Fruit fly (Drosophila melanogaster) whole organism, adult: ENCODE measurements around the gene CG43902.

ENCODE experiments used
- CG11617 ChIP-seq: fragments of 200-800 bp; sonication (Bioruptor generic); optimal IDR thresholded peaks from 2 replicates; lab custom pipeline; 2017; ENCODE audit warnings: mild to moderate bottlenecking, missing biosample characterization, missing genetic modification reagents, missing genetic modification characterization
- CG12768 ChIP-seq: fragments of 200-800 bp; sonication (Bioruptor generic); optimal IDR thresholded peaks from 2 replicates; lab custom pipeline; 2017; ENCODE audit warnings: missing biosample characterization, missing genetic modification characterization, mild to moderate bottlenecking, moderate library complexity, missing genetic modification reagents
- CG14711 ChIP-seq: fragments of 200-800 bp; sonication (Bioruptor generic); optimal IDR thresholded peaks from 2 replicates; lab custom pipeline; 2018; ENCODE audit warnings: missing biosample characterization, mild to moderate bottlenecking, missing genetic modification characterization, moderate library complexity
- CG1620 ChIP-seq: fragments of 200-800 bp; sonication (Bioruptor generic); optimal IDR thresholded peaks from 2 replicates; lab custom pipeline; 2016; ENCODE audit warnings: missing biosample characterization, missing genetic modification characterization
- CG33017 ChIP-seq: fragments of 200-800 bp; sonication (Bioruptor generic); optimal IDR thresholded peaks from 2 replicates; lab custom pipeline; 2018; ENCODE audit warnings: missing biosample characterization, mild to moderate bottlenecking, missing genetic modification characterization, moderate library complexity
- CG5204 ChIP-seq: fragments of 200-800 bp; sonication (Bioruptor generic); optimal IDR thresholded peaks from 2 replicates; lab custom pipeline; 2016; ENCODE audit warnings: missing biosample characterization, missing genetic modification characterization
- CG7045 ChIP-seq: fragments of 200-800 bp; sonication (Bioruptor generic); optimal IDR thresholded peaks from 2 replicates; lab custom pipeline; 2017; ENCODE audit warnings: missing biosample characterization, mild to moderate bottlenecking, missing genetic modification characterization
- CG7101 ChIP-seq: fragments of 200-800 bp; sonication (Bioruptor generic); optimal IDR thresholded peaks from 2 replicates; lab custom pipeline; 2018; ENCODE audit warnings: missing biosample characterization, mild to moderate bottlenecking, missing genetic modification characterization, moderate library complexity
- Clk ChIP-seq: fragments of 200-800 bp; sonication (Bioruptor generic); optimal IDR thresholded peaks from 2 replicates; lab custom pipeline; 2017; ENCODE audit warnings: missing biosample characterization, missing genetic modification characterization
- Crg-1 ChIP-seq: fragments of 200-800 bp; sonication (Bioruptor generic); optimal IDR thresholded peaks from 2 replicates; lab custom pipeline; 2016; ENCODE audit warnings: missing biosample characterization, missing genetic modification characterization
- Hr96 ChIP-seq: fragments of 200-800 bp; sonication (Bioruptor generic); optimal IDR thresholded peaks from 2 replicates; lab custom pipeline; 2016; ENCODE audit warnings: missing biosample characterization, missing genetic modification characterization
- Mnt ChIP-seq: fragments of 200-800 bp; sonication (Bioruptor generic); optimal IDR thresholded peaks from 2 replicates; lab custom pipeline; 2016; ENCODE audit warnings: missing biosample characterization, mild to moderate bottlenecking, missing genetic modification characterization
- bab1 ChIP-seq: fragments of 200-800 bp; sonication (Bioruptor generic); optimal IDR thresholded peaks from 3 replicates; lab custom pipeline; 2019; ENCODE audit warnings: missing biosample characterization, mild to moderate bottlenecking, missing genetic modification characterization, moderate library complexity
- cic ChIP-seq: fragments of 200-800 bp; sonication (Bioruptor generic); optimal IDR thresholded peaks from 2 replicates; lab custom pipeline; 2017; ENCODE audit warnings: missing biosample characterization, mild to moderate bottlenecking, missing genetic modification characterization, moderate library complexity
- cnc ChIP-seq, 2 experiments: fragments of >200 bp; optimal IDR thresholded peaks; 2 replicates each; lab custom pipeline; 2017
- kay ChIP-seq: fragments of 200-800 bp; sonication (Bioruptor generic); peaks from one replicate; lab custom pipeline; 2016; ENCODE audit warnings: missing biosample characterization, missing genetic modification characterization, borderline replicate concordance
- ovo ChIP-seq: fragments of 200-800 bp; sonication (Bioruptor generic); optimal IDR thresholded peaks from 2 replicates; lab custom pipeline; 2016; ENCODE audit warnings: missing biosample characterization, missing genetic modification characterization
- pad ChIP-seq: fragments of 200-800 bp; sonication (Bioruptor generic); optimal IDR thresholded peaks from 3 replicates; lab custom pipeline; 2017; ENCODE audit warnings: missing biosample characterization, missing genetic modification characterization, mild to moderate bottlenecking, moderate library complexity, missing genetic modification reagents
- tj ChIP-seq: fragments of 200-800 bp; sonication (Bioruptor generic); optimal IDR thresholded peaks from 3 replicates; lab custom pipeline; 2017; ENCODE audit warnings: missing biosample characterization, mild to moderate bottlenecking, missing genetic modification characterization, moderate library complexity
- toe ChIP-seq: fragments of 200-800 bp; sonication (Bioruptor generic); optimal IDR thresholded peaks from 2 replicates; lab custom pipeline; 2016; ENCODE audit warnings: missing biosample characterization, missing genetic modification characterization

Gene CG43902

DNA sequence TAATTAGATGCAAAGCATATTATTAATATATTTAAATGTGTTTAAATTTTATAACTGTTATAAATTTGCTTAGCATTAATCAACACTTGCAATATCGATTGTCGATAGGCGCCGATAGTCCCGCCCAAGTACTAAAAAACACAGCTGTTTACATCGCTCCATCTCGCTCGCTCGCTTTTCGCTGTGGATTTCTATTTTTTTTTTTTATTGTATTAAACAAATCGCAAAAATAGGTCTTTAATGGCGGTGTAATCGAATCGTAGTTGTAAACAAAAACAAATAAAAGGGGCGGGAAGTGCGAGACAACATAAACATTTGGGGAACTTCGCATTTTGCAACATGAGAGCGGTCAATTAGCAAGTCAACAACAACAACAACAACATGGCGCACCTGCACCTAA lies 61.7 kb downstream of the CG43902 start, which contains the start of gene CG34408:
CG34408 (plus strand) TSS at position 156 of the 400 bp plus-strand sequence.
- TF ChIP-seq CG11617 (GFP tag; lab: Kevin White, UChicago): peak; percentile 1
- TF ChIP-seq CG33017: no peak
- TF ChIP-seq kay: no peak
- TF ChIP-seq CG7101 (tag; lab: Kevin White, UChicago): peak; percentile 22
- TF ChIP-seq tj: peak; percentile 6
- TF ChIP-seq bab1 (GFP tag; lab: Kevin White, UChicago): peak; percentile 15
- peak; percentile 0 for TF ChIP-seq Mnt (GFP tag; lab: Kevin White, UChicago)
- TF ChIP-seq pad (GFP tag; lab: Kevin White, UChicago): peak; percentile 22
- TF ChIP-seq CG14711 (tag; lab: Kevin White, UChicago): peak; percentile 16
- no peak for TF ChIP-seq CG5204 (GFP tag; lab: Kevin White, UChicago)

DNA sequence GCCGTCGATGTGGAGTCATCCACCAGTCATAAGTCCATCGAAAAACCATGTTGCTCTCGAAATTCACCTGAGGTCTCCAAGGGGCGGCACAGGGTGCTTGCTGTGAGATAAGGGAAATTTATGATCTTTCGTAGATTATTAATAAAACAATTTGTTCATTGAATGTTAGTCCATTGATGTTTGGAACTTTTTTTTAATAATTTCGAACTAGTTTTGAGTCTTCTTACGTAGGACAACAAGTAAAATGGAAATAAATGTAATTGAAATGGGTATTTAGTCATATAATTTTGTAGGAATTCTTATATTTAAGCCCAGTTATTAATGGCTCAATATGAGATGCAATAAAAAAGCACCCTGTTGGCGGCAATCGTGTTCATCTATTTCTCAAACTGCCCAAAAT lies 74.3 kb downstream of the CG43902 start:
- TF ChIP-seq CG7101 (tag; lab: Kevin White, UChicago): no peak
- no peak for TF ChIP-seq Hr96 (GFP tag; lab: Kevin White, UChicago)
- no peak for TF ChIP-seq bab1 (GFP tag; lab: Kevin White, UChicago)
- TF ChIP-seq Mnt (GFP tag; lab: Kevin White, UChicago): no peak

DNA sequence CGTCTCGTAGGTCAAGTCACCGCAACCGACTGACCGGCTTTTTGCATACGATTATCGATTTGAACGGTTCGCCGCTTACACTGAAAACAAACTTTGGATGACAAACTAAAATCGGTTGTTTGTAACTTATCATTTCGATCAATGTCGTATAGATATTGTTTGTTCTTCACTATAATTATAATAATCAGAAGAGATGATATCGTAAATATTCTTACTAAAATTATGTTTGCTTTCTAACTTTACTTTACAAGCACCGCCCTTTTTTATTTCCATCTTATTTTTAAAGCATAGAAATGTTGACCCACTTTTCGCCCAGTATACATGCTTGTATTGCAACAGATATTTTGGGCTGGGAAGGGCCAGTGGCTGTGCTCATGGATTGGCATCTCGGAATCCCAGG lies 74.8 kb downstream of the CG43902 start, which contains the start of gene CG2961:
CG2961 (minus strand) TSS at position 16 of the 400 bp plus-strand sequence.
- TF ChIP-seq CG1620 (no peak), cic (GFP tag; lab: Kevin White, UChicago) (no peak), Clk (GFP tag; lab: Kevin White, UChicago) (no peak), ovo (no peak), CG11617 (GFP tag; lab: Kevin White, UChicago) (no peak), CG7101 (tag; lab: Kevin White, UChicago) (no peak), toe (GFP tag; lab: Kevin White, UChicago) (no peak), CG33017 (no peak), Mnt (GFP tag; lab: Kevin White, UChicago) (no peak), pad (GFP tag; lab: Kevin White, UChicago) (no peak), CG5204 (GFP tag; lab: Kevin White, UChicago) (no peak), bab1 (GFP tag; lab: Kevin White, UChicago) (no peak), cnc (optimal IDR thresholded peaks at IDR 0.05; lab: Kevin White, UChicago) (no peak), kay (no peak), CG12768 (GFP tag; lab: Kevin White, UChicago) (no peak), tj (no peak), CG7045 (GFP tag; lab: Kevin White, UChicago) (no peak)

DNA sequence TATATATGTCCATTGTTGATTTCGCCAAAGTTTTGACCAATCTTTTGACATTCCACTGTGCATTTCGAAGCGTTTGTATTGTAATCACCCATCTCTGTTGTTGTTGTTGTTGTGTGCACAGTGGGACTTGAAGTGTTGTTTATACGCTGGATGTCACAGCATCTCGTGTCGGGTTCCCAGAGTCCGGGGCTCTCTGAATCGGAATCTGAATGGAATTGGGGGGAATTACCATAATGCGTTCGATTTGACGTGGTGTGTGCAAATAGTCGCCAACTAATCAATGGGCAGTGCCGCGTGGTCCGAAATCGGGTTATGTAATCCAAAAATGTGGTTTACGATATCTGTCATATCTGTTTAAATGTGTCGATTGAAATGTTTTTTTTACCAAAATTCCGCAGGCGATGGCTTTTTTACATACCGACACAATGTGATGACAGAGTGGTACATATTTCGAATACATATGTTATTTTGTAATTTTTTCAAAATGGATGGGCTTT lies 75.8 kb downstream of the CG43902 start:
- TF ChIP-seq cnc (optimal IDR thresholded peaks at IDR 0.05; lab: Kevin White, UChicago): no peak

DNA sequence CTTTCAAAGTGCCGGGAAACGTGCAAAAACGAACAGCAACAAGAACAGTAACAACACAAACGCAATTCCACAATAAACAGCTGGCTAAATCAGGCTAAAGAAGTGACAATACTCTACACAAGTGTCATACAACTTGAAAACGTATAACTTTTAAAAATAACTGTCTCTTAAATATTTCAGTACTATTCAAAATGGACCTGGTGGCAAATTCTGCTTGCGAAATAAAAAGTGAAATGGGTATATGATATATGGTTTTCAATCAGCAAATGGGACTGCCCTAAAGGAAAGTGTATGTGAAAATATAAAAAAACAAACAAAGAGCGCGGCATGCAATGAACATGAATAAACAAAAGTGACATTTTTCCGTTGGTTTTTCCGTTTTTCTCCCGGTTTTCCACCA lies 83.7 kb downstream of the CG43902 start:
- TF ChIP-seq toe (GFP tag; lab: Kevin White, UChicago): no peak

DNA sequence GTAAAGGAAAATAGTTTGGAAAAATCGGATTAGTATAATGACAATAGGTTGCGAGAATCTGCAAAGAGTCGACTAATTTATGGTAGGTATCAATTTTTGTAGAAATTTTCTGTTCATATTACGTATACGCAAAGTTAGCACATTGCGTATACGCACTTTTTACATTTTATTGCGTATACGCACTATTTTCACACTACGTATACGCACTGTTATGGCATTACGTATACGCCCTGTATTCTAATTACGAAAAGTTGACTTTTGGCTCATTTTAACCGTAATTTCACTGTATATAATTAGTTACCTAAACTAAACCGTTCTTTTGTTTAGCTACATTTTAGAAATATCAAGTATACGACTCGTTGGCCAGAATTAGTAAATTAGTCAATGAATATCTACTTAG lies 84.6 kb downstream of the CG43902 start:
- no peak for TF ChIP-seq Crg-1
- TF ChIP-seq Mnt (GFP tag; lab: Kevin White, UChicago): no peak
- TF ChIP-seq Clk (GFP tag; lab: Kevin White, UChicago): no peak

DNA sequence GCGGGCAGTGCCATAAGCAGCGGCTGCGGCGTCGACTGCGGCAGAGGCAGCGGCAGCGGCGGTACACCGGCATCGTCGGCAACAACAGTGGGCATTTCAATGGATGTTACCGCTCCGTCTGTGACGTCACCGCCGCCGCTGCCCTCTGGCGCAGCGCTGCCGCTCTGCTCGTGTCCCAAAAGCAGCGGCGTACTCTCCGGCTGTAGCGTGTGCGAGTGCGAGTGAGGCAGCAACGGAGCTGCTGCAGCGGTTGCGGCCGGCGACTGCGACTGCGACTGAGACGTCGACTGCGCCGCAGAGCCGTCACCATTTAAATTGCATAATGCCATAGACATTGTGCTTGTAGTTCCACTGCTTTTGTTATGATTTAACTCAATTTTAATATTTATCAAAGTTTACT lies 85.3 kb downstream of the CG43902 start:
- TF ChIP-seq toe (GFP tag; lab: Kevin White, UChicago) (no peak), kay (no peak), CG1620 (no peak), cnc (optimal IDR thresholded peaks at IDR 0.05; lab: Kevin White, UChicago) (no peak), tj (no peak), CG5204 (GFP tag; lab: Kevin White, UChicago) (no peak), CG11617 (GFP tag; lab: Kevin White, UChicago) (no peak)

DNA sequence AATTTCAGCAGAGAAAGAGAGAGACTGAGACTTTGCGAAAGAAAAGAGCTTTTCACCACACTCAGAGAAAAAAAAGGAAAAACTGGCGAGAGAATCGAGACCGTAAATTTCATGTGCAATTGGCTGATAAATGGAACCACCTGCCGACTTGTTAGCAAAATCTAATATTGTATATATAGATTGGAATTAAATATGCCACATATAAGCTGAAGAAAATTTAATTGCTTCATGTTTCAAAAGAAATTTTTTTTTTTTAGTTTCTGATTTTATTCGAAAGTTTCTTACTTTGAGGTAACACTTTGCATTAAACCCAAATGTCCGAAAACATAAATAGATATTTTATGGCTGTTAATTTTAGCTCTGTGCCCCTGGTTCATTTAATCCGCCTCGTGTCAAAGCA lies 86.5 kb downstream of the CG43902 start:
- TF ChIP-seq tj: no peak
- TF ChIP-seq CG14711 (tag; lab: Kevin White, UChicago): peak; percentile 5
